Fruit fly (Drosophila melanogaster) whole organism, prepupa: ENCODE data around the gene msd5.

ENCODE experiments used
- Blimp-1 ChIP-seq: fragments of 200-800 bp; sonication (Bioruptor generic); optimal IDR thresholded peaks from 3 replicates; lab custom pipeline; 2017; ENCODE audit warnings: missing biosample characterization, missing genetic modification characterization, mild to moderate bottlenecking, moderate library complexity, missing genetic modification reagents
- CG10631 ChIP-seq: fragments of 200-800 bp; sonication (Bioruptor generic); optimal IDR thresholded peaks from 2 replicates; lab custom pipeline; 2016; ENCODE audit warnings: missing biosample characterization, missing genetic modification characterization
- CG10669 ChIP-seq: fragments of 200-800 bp; sonication (Bioruptor generic); optimal IDR thresholded peaks from 3 replicates; lab custom pipeline; 2018; ENCODE audit warnings: missing biosample characterization, mild to moderate bottlenecking, missing genetic modification characterization, moderate library complexity
- CG11294 ChIP-seq: fragments of 200-800 bp; sonication (Bioruptor generic); IDR thresholded peaks from 2 replicates; pipeline ENCODE4 v1.3.6; 2022; ENCODE audit warnings: missing biosample characterization, missing genetic modification characterization
- CG11902 ChIP-seq: fragments of 200-800 bp; sonication (Bioruptor generic); optimal IDR thresholded peaks from 3 replicates; lab custom pipeline; 2016; ENCODE audit warnings: missing biosample characterization, missing genetic modification characterization
- CG15336 ChIP-seq: fragments of 200-800 bp; sonication (Bioruptor generic); IDR thresholded peaks from 2 replicates; pipeline ENCODE4 v1.3.6; 2022; ENCODE audit warnings: missing biosample characterization, missing genetic modification characterization
- CG3032 ChIP-seq: fragments of 200-800 bp; optimal IDR thresholded peaks from 2 replicates; lab custom pipeline; 2019; ENCODE audit warnings: missing biosample characterization, mild to moderate bottlenecking, missing genetic modification characterization, moderate library complexity
- CG31627 ChIP-seq: fragments of 200-800 bp; sonication (Bioruptor generic); optimal IDR thresholded peaks from 3 replicates; lab custom pipeline; 2016; ENCODE audit warnings: missing biosample characterization, missing genetic modification characterization
- CG32006 ChIP-seq: fragments of 200-800 bp; sonication (Bioruptor generic); optimal IDR thresholded peaks from 3 replicates; lab custom pipeline; 2017; ENCODE audit warnings: missing biosample characterization, mild to moderate bottlenecking, missing genetic modification characterization
- CG34406 ChIP-seq: fragments of 200-800 bp; sonication (Bioruptor generic); optimal IDR thresholded peaks from 3 replicates; lab custom pipeline; 2016; ENCODE audit warnings: missing biosample characterization, missing genetic modification characterization
- CG3919 ChIP-seq: fragments of 200-800 bp; sonication (Bioruptor generic); optimal IDR thresholded peaks from 3 replicates; lab custom pipeline; 2016; ENCODE audit warnings: missing biosample characterization, missing genetic modification characterization
- CG4318 ChIP-seq: fragments of 200-800 bp; sonication (Bioruptor generic); optimal IDR thresholded peaks from 3 replicates; lab custom pipeline; 2017; ENCODE audit warnings: missing biosample characterization, mild to moderate bottlenecking, missing genetic modification characterization
- CG6276 ChIP-seq: fragments of 200-800 bp; sonication (Bioruptor generic); optimal IDR thresholded peaks from 2 replicates; lab custom pipeline; 2017; ENCODE audit warnings: missing biosample characterization, mild to moderate bottlenecking, missing genetic modification characterization
- CG6792 ChIP-seq: fragments of 200-800 bp; sonication (Bioruptor generic); optimal IDR thresholded peaks from 3 replicates; lab custom pipeline; 2016; ENCODE audit warnings: missing biosample characterization, missing genetic modification characterization
- CG6854 ChIP-seq: fragments of 200-800 bp; sonication (Bioruptor generic); optimal IDR thresholded peaks from 2 replicates; lab custom pipeline; 2017; ENCODE audit warnings: missing biosample characterization, mild to moderate bottlenecking, missing genetic modification characterization
- CG7368 ChIP-seq: fragments of 200-800 bp; sonication (Bioruptor generic); optimal IDR thresholded peaks from 3 replicates; lab custom pipeline; 2016; ENCODE audit warnings: missing biosample characterization, missing genetic modification characterization
- CG8119 ChIP-seq: fragments of 200-800 bp; sonication (Bioruptor generic); IDR thresholded peaks from 3 replicates; pipeline ENCODE4 v1.3.6; 2022; ENCODE audit warnings: missing biosample characterization, missing genetic modification characterization
- CG9139 ChIP-seq: fragments of 200-800 bp; sonication (Bioruptor generic); optimal IDR thresholded peaks from 3 replicates; lab custom pipeline; 2017; ENCODE audit warnings: missing biosample characterization, mild to moderate bottlenecking, missing genetic modification characterization
- Eip75B ChIP-seq: fragments of 200-800 bp; sonication (Bioruptor generic); optimal IDR thresholded peaks from 3 replicates; lab custom pipeline; 2016; ENCODE audit warnings: missing biosample characterization, missing genetic modification characterization
- Eip78C ChIP-seq: fragments of 200-800 bp; sonication (Bioruptor generic); peaks from one replicate; lab custom pipeline; 2016; ENCODE audit warnings: missing biosample characterization, missing genetic modification characterization
- Eip93F ChIP-seq: fragments of 200-800 bp; sonication (Bioruptor generic); optimal IDR thresholded peaks from 2 replicates; lab custom pipeline; 2016; ENCODE audit warnings: missing biosample characterization, mild to moderate bottlenecking, missing genetic modification characterization
- Ets96B ChIP-seq: fragments of 200-800 bp; optimal IDR thresholded peaks from 2 replicates; lab custom pipeline; 2019; ENCODE audit warnings: missing biosample characterization, mild to moderate bottlenecking, missing genetic modification characterization, moderate library complexity
- Gug ChIP-seq: fragments of 200-800 bp; sonication (Bioruptor generic); IDR thresholded peaks from 2 replicates; pipeline ENCODE4 v1.3.6; 2022; ENCODE audit warnings: missing biosample characterization, missing genetic modification characterization
- Hr38 ChIP-seq: sonication (Bioruptor generic); optimal IDR thresholded peaks from 2 replicates; lab custom pipeline; 2016; ENCODE audit warnings: missing biosample characterization, missing genetic modification characterization
- Hr39 ChIP-seq: fragments of 200-800 bp; sonication (Bioruptor generic); optimal IDR thresholded peaks from 2 replicates; lab custom pipeline; 2016; ENCODE audit warnings: missing biosample characterization, missing genetic modification characterization
- Hr4 ChIP-seq: fragments of 200-800 bp; sonication (Bioruptor generic); optimal IDR thresholded peaks from 3 replicates; lab custom pipeline; 2016; ENCODE audit warnings: missing biosample characterization, missing genetic modification characterization
- Lpt ChIP-seq: fragments of 200-800 bp; sonication (Bioruptor generic); optimal IDR thresholded peaks from 3 replicates; lab custom pipeline; 2016; ENCODE audit warnings: missing biosample characterization, missing genetic modification characterization
- Met ChIP-seq: fragments of 200-800 bp; sonication (Bioruptor generic); optimal IDR thresholded peaks from 3 replicates; lab custom pipeline; 2016; ENCODE audit warnings: missing biosample characterization, missing genetic modification characterization
- OdsH ChIP-seq: fragments of 200-800 bp; sonication (Bioruptor generic); optimal IDR thresholded peaks from 3 replicates; lab custom pipeline; 2016; ENCODE audit warnings: missing biosample characterization, missing genetic modification characterization
- Sox14 ChIP-seq: fragments of 200-800 bp; sonication (Bioruptor generic); optimal IDR thresholded peaks from 3 replicates; lab custom pipeline; 2016; ENCODE audit warnings: missing biosample characterization, missing genetic modification characterization
- Sox15 ChIP-seq: fragments of 200-800 bp; sonication (Bioruptor generic); optimal IDR thresholded peaks from 3 replicates; lab custom pipeline; 2016; ENCODE audit warnings: missing biosample characterization, missing genetic modification characterization
- achi ChIP-seq: fragments of 200-800 bp; sonication (Bioruptor generic); optimal IDR thresholded peaks from 3 replicates; lab custom pipeline; 2016; ENCODE audit warnings: missing biosample characterization, missing genetic modification characterization
- acj6 ChIP-seq: fragments of 200-800 bp; sonication (Bioruptor generic); optimal IDR thresholded peaks from 3 replicates; lab custom pipeline; 2016; ENCODE audit warnings: missing biosample characterization, missing genetic modification characterization
- dac ChIP-seq: fragments of 200-800 bp; sonication (Bioruptor generic); optimal IDR thresholded peaks from 2 replicates; lab custom pipeline; 2017; ENCODE audit warnings: missing biosample characterization, mild to moderate bottlenecking, missing genetic modification characterization
- fd59A ChIP-seq: fragments of 200-800 bp; sonication (Bioruptor generic); optimal IDR thresholded peaks from 2 replicates; lab custom pipeline; 2017; ENCODE audit warnings: missing biosample characterization, mild to moderate bottlenecking, missing genetic modification characterization, missing genetic modification reagents
- fd85E ChIP-seq: fragments of 200-800 bp; sonication (Bioruptor generic); optimal IDR thresholded peaks from 3 replicates; lab custom pipeline; 2016; ENCODE audit warnings: missing biosample characterization, missing genetic modification characterization
- fkh ChIP-seq: fragments of 200-800 bp; sonication (Bioruptor generic); optimal IDR thresholded peaks from 3 replicates; lab custom pipeline; 2017; ENCODE audit warnings: missing biosample characterization, mild to moderate bottlenecking, missing genetic modification characterization, moderate library complexity
- lz ChIP-seq: fragments of 200-800 bp; sonication (Bioruptor generic); optimal IDR thresholded peaks from 3 replicates; lab custom pipeline; 2016; ENCODE audit warnings: missing biosample characterization, missing genetic modification characterization
- net ChIP-seq: fragments of 200-800 bp; sonication (Bioruptor generic); optimal IDR thresholded peaks from 3 replicates; lab custom pipeline; 2016; ENCODE audit warnings: missing biosample characterization, missing genetic modification characterization
- salr ChIP-seq, 2 experiments: fragments of 200-800 bp; sonication (Bioruptor generic); optimal IDR thresholded peaks; 3 replicates each; lab custom pipeline; 2016 to 2018; ENCODE audit warnings: missing biosample characterization in 2 of 2, missing genetic modification characterization in 2 of 2, mild to moderate bottlenecking in 1 of 2
- spab ChIP-seq: fragments of 200-800 bp; sonication (Bioruptor generic); optimal IDR thresholded peaks from 2 replicates; lab custom pipeline; 2017; ENCODE audit warnings: missing biosample characterization, mild to moderate bottlenecking, missing genetic modification characterization, missing genetic modification reagents
- ss ChIP-seq, 2 experiments: fragments of 200-800 bp; sonication (Bioruptor generic); optimal IDR thresholded peaks; 2 replicates in 1 of 2; 3 replicates in 1 of 2; lab custom pipeline; 2017 to 2018; ENCODE audit warnings: mild to moderate bottlenecking in 2 of 2, missing biosample characterization in 2 of 2, missing genetic modification characterization in 2 of 2, moderate library complexity in 1 of 2
- svp ChIP-seq: fragments of 200-800 bp; sonication (Bioruptor generic); peaks from one replicate; lab custom pipeline; 2016; ENCODE audit warnings: missing biosample characterization, missing genetic modification characterization
- topi ChIP-seq: fragments of 200-800 bp; sonication (Bioruptor generic); optimal IDR thresholded peaks from 3 replicates; lab custom pipeline; 2016; ENCODE audit warnings: missing biosample characterization, missing genetic modification characterization
- vri ChIP-seq: fragments of 200-800 bp; sonication (Bioruptor generic); optimal IDR thresholded peaks from 3 replicates; lab custom pipeline; 2016; ENCODE audit warnings: missing biosample characterization, mild to moderate bottlenecking, missing genetic modification characterization

msd5 gene

dm6 chr3L:1348248-1348647 is 15.3 kb upstream of the msd5 start (continued):
- TF ChIP-seq achi (GFP tag; lab: Kevin White, UChicago) = peak; percentile 73
- TF ChIP-seq CG31627 (GFP tag; lab: Kevin White, UChicago) = peak; percentile 82
- TF ChIP-seq CG11902 (GFP tag; lab: Kevin White, UChicago) = peak; percentile 66
- TF ChIP-seq Hr39 (GFP tag; lab: Kevin White, UChicago) = peak; percentile 83
- TF ChIP-seq dac = peak; percentile 74
- TF ChIP-seq acj6 (GFP tag; lab: Kevin White, UChicago) = peak; percentile 82
- peak; percentile 14 for TF ChIP-seq vri (GFP tag; lab: Kevin White, UChicago)
- no peak for TF ChIP-seq Blimp-1 (GFP tag; lab: Kevin White, UChicago)

dm6 chr3L:1346956-1347587 is 14.1 kb upstream of the msd5 start:
- peak; percentile 90 for TF ChIP-seq svp (GFP tag; lab: Kevin White, UChicago)
- TF ChIP-seq topi (GFP tag; lab: Kevin White, UChicago) = no peak
- no peak for TF ChIP-seq Eip75B (GFP tag; lab: Kevin White, UChicago)
- no peak for TF ChIP-seq CG11902 (GFP tag; lab: Kevin White, UChicago)
- TF ChIP-seq Eip78C = peak; percentile 55

- TF ChIP-seq Sox14 (GFP tag; lab: Kevin White, UChicago) (peak; percentile 66), Eip78C (peak; percentile 71), CG9139 (no peak), CG34406 (GFP tag; lab: Kevin White, UChicago) (no peak), lz (peak; percentile 64), topi (GFP tag; lab: Kevin White, UChicago) (no peak), net (GFP tag; lab: Kevin White, UChicago) (no peak), Hr39 (GFP tag; lab: Kevin White, UChicago) (no peak), acj6 (GFP tag; lab: Kevin White, UChicago) (no peak), Eip75B (GFP tag; lab: Kevin White, UChicago) (no peak), Sox15 (GFP tag; lab: Kevin White, UChicago) (peak; percentile 38), CG31627 (GFP tag; lab: Kevin White, UChicago) (peak; percentile 77), salr (GFP tag; optimal IDR thresholded peaks at IDR 0.05; lab: Kevin White, UChicago) (no peak), CG11902 (GFP tag; lab: Kevin White, UChicago) (peak; percentile 47), CG6792 (GFP tag; lab: Kevin White, UChicago) (peak; percentile 46), Met (no peak), Lpt (no peak), dac (no peak), CG4318 (GFP tag; lab: Kevin White, UChicago) (no peak), Gug (0 out of 2 replicates have a peak, but pooled peaks have one; percentile 26), CG10631 (GFP tag; lab: Kevin White, UChicago) (no peak), Hr4 (no peak), OdsH (GFP tag; lab: Kevin White, UChicago) (no peak), CG10669 (no peak), CG11294 (0 out of 2 replicates have a peak, but pooled peaks have one; percentile 36), CG7368 (GFP tag; lab: Kevin White, UChicago) (no peak), Eip93F (no peak), spab (GFP tag; lab: Kevin White, UChicago) (no peak), ss (GFP tag; optimal IDR thresholded peaks at IDR 0.05; lab: Kevin White, UChicago) (peak in 1 of 2 experiments; percentile 11), Ets96B (peak; percentile 47), CG6854 (no peak), CG3032 (tag; lab: Kevin White, UChicago) (peak; percentile 49), CG3919 (GFP tag; lab: Kevin White, UChicago) (no peak), CG32006 (GFP tag; lab: Kevin White, UChicago) (no peak), fkh (peak; percentile 43), CG8119 (GFP tag; lab: Robert Waterston, UW) (0 out of 3 replicates have a peak, but pooled peaks have one; percentile 28), fd85E (no peak), CG15336 (GFP tag; lab: Robert Waterston, UW) (no peak), Hr38 (GFP tag; lab: Kevin White, UChicago) (no peak), fd59A (GFP tag; lab: Kevin White, UChicago) (no peak), CG6276 (GFP tag; lab: Kevin White, UChicago) (no peak), achi (GFP tag; lab: Kevin White, UChicago) (no peak)
Observed at dm6 chr3L:1342133-1342580, 9.2 kb upstream of the msd5 start, which contains the start of gene indra. Gene indra (minus strand): TSS chr3L:1342403.
